Fruit fly (Drosophila melanogaster) whole organism, wandering third instar larva: ENCODE results near the gene CG4080.

Source experiments
- Abd-B ChIP-seq: fragments of >200 bp; optimal IDR thresholded peaks from 2 replicates; lab custom pipeline; 2017; ENCODE audit warnings: missing biosample characterization, missing genetic modification characterization
- CG32264 ChIP-seq: fragments of 200-800 bp; sonication (Bioruptor generic); optimal IDR thresholded peaks from 2 replicates; lab custom pipeline; 2016; ENCODE audit warnings: missing biosample characterization, missing genetic modification characterization
- CG9705 ChIP-seq: fragments of 200-800 bp; sonication (Bioruptor generic); optimal IDR thresholded peaks from 2 replicates; lab custom pipeline; 2018; ENCODE audit warnings: missing biosample characterization, mild to moderate bottlenecking, missing genetic modification characterization
- CrebA ChIP-seq: fragments of 200-800 bp; sonication (Bioruptor generic); optimal IDR thresholded peaks from 2 replicates; lab custom pipeline; 2016; ENCODE audit warnings: missing biosample characterization, mild to moderate bottlenecking, missing genetic modification characterization, borderline replicate concordance
- Dfd ChIP-seq: fragments of >200 bp; optimal IDR thresholded peaks from 2 replicates; lab custom pipeline; 2017; ENCODE audit warnings: missing biosample characterization, missing genetic modification characterization
- Dif ChIP-seq: fragments of 200-275, 200-300 bp; sonication (Bioruptor generic); optimal IDR thresholded peaks from 2 replicates; lab custom pipeline; 2018; ENCODE audit warnings: missing biosample characterization, missing genetic modification characterization; ENCODE audit not compliant: partially characterized antibody
- GATAd ChIP-seq: sonication (Bioruptor generic); optimal IDR thresholded peaks from 2 replicates; lab custom pipeline; 2016; ENCODE audit warnings: missing biosample characterization, missing genetic modification characterization
- HLH106 ChIP-seq: fragments of 200-800 bp; optimal IDR thresholded peaks from 3 replicates; lab custom pipeline; 2019; ENCODE audit warnings: missing biosample characterization, mild to moderate bottlenecking, missing genetic modification characterization, moderate library complexity
- Hnf4 ChIP-seq: fragments of 200-800 bp; sonication (Bioruptor generic); optimal IDR thresholded peaks from 2 replicates; lab custom pipeline; 2016; ENCODE audit warnings: missing biosample characterization, mild to moderate bottlenecking, missing genetic modification characterization
- Hr78 ChIP-seq: fragments of >200 bp; optimal IDR thresholded peaks from 2 replicates; lab custom pipeline; 2017; ENCODE audit warnings: missing biosample characterization, missing genetic modification characterization
- Hr83 ChIP-seq: fragments of 200-300 bp; sonication (Bioruptor generic); optimal IDR thresholded peaks from 2 replicates; lab custom pipeline; 2016; ENCODE audit warnings: missing biosample characterization, mild to moderate bottlenecking, missing genetic modification characterization, moderate library complexity; ENCODE audit not compliant: poor library complexity, severe bottlenecking
- Jra ChIP-seq: sonication (Bioruptor generic); optimal IDR thresholded peaks from 2 replicates; lab custom pipeline; 2016; ENCODE audit warnings: missing biosample characterization, missing genetic modification characterization
- Myc ChIP-seq: fragments of >200 bp; optimal IDR thresholded peaks from 2 replicates; lab custom pipeline; 2017
- OdsH ChIP-seq: fragments of 200-800 bp; sonication (Bioruptor generic); optimal IDR thresholded peaks from 2 replicates; lab custom pipeline; 2016; ENCODE audit warnings: missing biosample characterization, mild to moderate bottlenecking, missing genetic modification characterization
- Rel ChIP-seq, 2 experiments: fragments of 200-800 bp; sonication (Bioruptor generic) in 1 of 2; optimal IDR thresholded peaks; 2 replicates in 1 of 2; 3 replicates in 1 of 2; lab custom pipeline; 2016 to 2019; ENCODE audit warnings: mild to moderate bottlenecking in 2 of 2, missing biosample characterization in 2 of 2, missing genetic modification characterization in 2 of 2, moderate library complexity in 1 of 2
- Sp1 ChIP-seq: fragments of 200-800 bp; sonication (Bioruptor generic); optimal IDR thresholded peaks from 3 replicates; lab custom pipeline; 2019; ENCODE audit warnings: missing biosample characterization, mild to moderate bottlenecking, missing genetic modification characterization, moderate library complexity
- Vsx2 ChIP-seq: fragments of 200-300, 225-300 bp; sonication (Bioruptor generic); optimal IDR thresholded peaks from 2 replicates; lab custom pipeline; 2018; ENCODE audit warnings: missing biosample characterization, missing genetic modification characterization; ENCODE audit not compliant: partially characterized antibody
- br ChIP-seq: fragments of 200-800 bp; sonication (Bioruptor generic); optimal IDR thresholded peaks from 2 replicates; lab custom pipeline; 2016; ENCODE audit warnings: missing biosample characterization, missing genetic modification characterization
- brk ChIP-seq: fragments of 200-800 bp; sonication (Bioruptor generic); optimal IDR thresholded peaks from 2 replicates; lab custom pipeline; 2016; ENCODE audit warnings: missing biosample characterization, mild to moderate bottlenecking, missing genetic modification characterization
- dmrt93B ChIP-seq: fragments of 200-800 bp; sonication (Bioruptor generic); optimal IDR thresholded peaks from 2 replicates; lab custom pipeline; 2018; ENCODE audit warnings: missing biosample characterization, mild to moderate bottlenecking, missing genetic modification characterization
- dsf ChIP-seq: sonication (Bioruptor generic); optimal IDR thresholded peaks from 2 replicates; lab custom pipeline; 2016; ENCODE audit warnings: missing biosample characterization, missing genetic modification characterization, borderline replicate concordance
- ey ChIP-seq: fragments of 200-800 bp; sonication (Bioruptor generic); optimal IDR thresholded peaks from 2 replicates; lab custom pipeline; 2016; ENCODE audit warnings: missing biosample characterization, missing genetic modification characterization
- foxo ChIP-seq, 2 experiments: fragments of 200-800 bp; sonication (Bioruptor generic); optimal IDR thresholded peaks; 2 replicates in 1 of 2; 3 replicates in 1 of 2; lab custom pipeline; 2016 to 2017; ENCODE audit warnings: missing biosample characterization in 2 of 2, missing genetic modification characterization in 2 of 2
- fru ChIP-seq: fragments of 200-800 bp; sonication (Bioruptor generic); optimal IDR thresholded peaks from 3 replicates; lab custom pipeline; 2016; ENCODE audit warnings: missing biosample characterization, mild to moderate bottlenecking, missing genetic modification characterization
- h ChIP-seq: fragments of 200-800 bp; sonication (Bioruptor generic); optimal IDR thresholded peaks from 3 replicates; lab custom pipeline; 2016; ENCODE audit warnings: missing biosample characterization, mild to moderate bottlenecking, missing genetic modification characterization
- jim ChIP-seq: fragments of 175-275, 200-325 bp; sonication (Bioruptor generic); optimal IDR thresholded peaks from 2 replicates; lab custom pipeline; 2016; ENCODE audit warnings: missing biosample characterization, mild to moderate bottlenecking, missing genetic modification characterization
- lola ChIP-seq: fragments of >200 bp; optimal IDR thresholded peaks from 2 replicates; lab custom pipeline; 2017; ENCODE audit warnings: missing biosample characterization, missing genetic modification characterization
- pan ChIP-seq: fragments of >200 bp; optimal IDR thresholded peaks from 2 replicates; lab custom pipeline; 2017
- psq ChIP-seq: fragments of 200-800 bp; sonication (Bioruptor generic); optimal IDR thresholded peaks from 3 replicates; lab custom pipeline; 2017; ENCODE audit warnings: missing biosample characterization, mild to moderate bottlenecking, missing genetic modification characterization, moderate library complexity
- rgr ChIP-seq: fragments of 200-800 bp; sonication (Bioruptor generic); optimal IDR thresholded peaks from 3 replicates; lab custom pipeline; 2016; ENCODE audit warnings: missing biosample characterization, mild to moderate bottlenecking, missing genetic modification characterization
- sage ChIP-seq: fragments of 200-800 bp; sonication (Bioruptor generic); optimal IDR thresholded peaks from 2 replicates; lab custom pipeline; 2016; ENCODE audit warnings: missing biosample characterization, mild to moderate bottlenecking, missing genetic modification characterization
- sv ChIP-seq: fragments of 200-800 bp; sonication (Bioruptor generic); optimal IDR thresholded peaks from 3 replicates; lab custom pipeline; 2016; ENCODE audit warnings: missing biosample characterization, missing genetic modification characterization
- tai ChIP-seq: sonication (Bioruptor generic); optimal IDR thresholded peaks from 2 replicates; lab custom pipeline; 2016; ENCODE audit warnings: missing biosample characterization, missing genetic modification characterization
- usp ChIP-seq: fragments of >200 bp; optimal IDR thresholded peaks from 2 replicates; lab custom pipeline; 2017; ENCODE audit warnings: missing biosample characterization, missing genetic modification characterization
- woc ChIP-seq: sonication (Bioruptor generic); optimal IDR thresholded peaks from 2 replicates; lab custom pipeline; 2016; ENCODE audit warnings: missing biosample characterization, mild to moderate bottlenecking, missing genetic modification characterization

CG4080 gene

DNA sequence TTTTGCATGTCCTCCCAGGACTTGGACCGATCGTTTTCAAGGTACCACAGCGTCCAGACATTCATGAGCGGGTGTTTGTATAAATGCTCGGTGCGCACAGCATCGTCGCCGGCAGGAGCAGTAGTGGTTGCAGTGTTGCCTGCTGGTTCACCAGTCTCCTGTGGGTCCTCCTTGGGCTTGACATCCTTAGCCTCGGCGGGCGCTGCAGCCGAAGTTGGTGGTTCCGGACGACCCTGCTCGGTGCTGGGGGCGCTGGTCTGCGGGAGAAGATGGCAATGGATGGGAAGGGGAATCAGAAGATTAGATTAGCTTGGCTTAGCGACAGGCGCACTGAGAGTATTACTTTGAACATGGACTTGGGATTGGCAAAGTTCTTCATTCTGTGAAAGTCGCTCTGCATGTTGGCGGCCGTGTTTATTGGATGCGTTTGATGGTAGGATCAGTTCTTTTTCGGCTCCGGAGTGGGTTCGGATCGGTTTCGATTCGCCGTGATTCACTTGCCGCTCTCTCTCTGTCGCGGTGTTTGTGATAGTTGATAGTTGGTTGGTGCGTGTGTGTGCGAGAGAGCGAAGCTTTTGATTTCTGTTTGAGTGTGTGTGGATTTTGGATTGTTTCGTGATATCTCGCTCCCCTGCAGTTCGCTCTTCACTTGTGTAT lies 1.8 kb upstream of the CG4080 start:
- TF ChIP-seq brk (no peak), rgr (GFP tag; lab: Kevin White, UChicago) (no peak), br (no peak)

DNA sequence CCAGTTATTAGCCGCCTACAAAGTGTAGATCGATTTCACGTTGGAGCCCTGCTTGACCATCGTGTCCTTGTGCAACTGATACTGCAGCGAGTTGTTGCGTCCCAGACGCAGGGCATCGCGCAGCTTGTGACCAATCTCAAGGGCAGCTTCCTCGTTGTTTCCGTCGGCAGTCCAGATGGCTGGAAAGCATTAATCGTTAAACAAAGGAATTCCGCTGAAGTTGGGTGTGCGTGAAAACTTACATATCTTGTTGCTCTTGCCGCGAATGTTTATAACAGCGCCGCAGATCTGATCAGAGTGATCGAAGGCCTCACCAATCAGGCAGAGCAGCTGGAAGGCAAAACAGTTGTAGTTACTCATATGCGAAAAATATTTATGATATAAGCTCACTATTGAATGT lies 828 bp upstream of the CG4080 start:
- TF ChIP-seq ey (GFP tag; lab: Kevin White, UChicago) (no peak), Jra (GFP tag; lab: Kevin White, UChicago) (no peak), Hr78 (GFP tag; lab: Kevin White, UChicago) (no peak), Hr83 (GFP tag; lab: Kevin White, UChicago) (no peak), br (no peak), brk (no peak), Myc (lab: Kevin White, UChicago) (no peak), CG32264 (GFP tag; lab: Kevin White, UChicago) (no peak), tai (no peak), pan (no peak), dsf (GFP tag; lab: Kevin White, UChicago) (no peak), sage (GFP tag; lab: Kevin White, UChicago) (no peak)

DNA sequence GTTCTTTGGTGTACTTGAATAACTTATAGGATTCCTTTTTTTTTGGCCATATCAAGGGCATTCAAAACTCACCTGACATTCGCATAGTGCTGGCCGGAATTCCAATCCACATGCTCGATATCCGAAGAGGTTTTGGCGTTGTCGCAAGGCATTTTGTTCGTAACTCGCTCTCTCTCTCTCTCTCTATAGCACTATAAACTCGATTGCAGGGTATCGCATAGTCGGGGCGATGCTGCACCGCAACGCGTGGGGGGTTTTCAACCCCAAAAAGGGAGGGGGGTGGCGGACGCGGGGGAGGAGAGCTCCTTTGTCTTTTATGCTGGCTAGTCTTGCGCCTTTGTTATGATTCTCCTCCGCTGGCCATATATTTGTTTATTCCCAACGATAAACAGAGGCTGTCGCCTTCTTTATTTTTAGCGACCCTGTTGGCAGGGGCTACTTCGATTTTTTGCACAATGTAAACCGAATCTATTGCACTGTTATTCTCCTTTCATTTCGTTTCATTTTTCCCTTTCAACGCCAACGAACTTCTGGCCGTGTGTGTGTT lies 519 bp downstream of the CG4080 start:
- TF ChIP-seq foxo (GFP tag; optimal IDR thresholded peaks at IDR 0.05; lab: Kevin White, UChicago) (peak in 1 of 2 experiments; percentile 36), Jra (GFP tag; lab: Kevin White, UChicago) (no peak), rgr (GFP tag; lab: Kevin White, UChicago) (no peak), Abd-B (GFP tag; lab: Kevin White, UChicago) (no peak), brk (no peak), Rel (GFP tag; optimal IDR thresholded peaks at IDR 0.05; lab: Kevin White, UChicago) (no peak), Rel (tag; optimal IDR thresholded peaks at IDR 0.05; lab: Kevin White, UChicago) (peak; percentile 51)

DNA sequence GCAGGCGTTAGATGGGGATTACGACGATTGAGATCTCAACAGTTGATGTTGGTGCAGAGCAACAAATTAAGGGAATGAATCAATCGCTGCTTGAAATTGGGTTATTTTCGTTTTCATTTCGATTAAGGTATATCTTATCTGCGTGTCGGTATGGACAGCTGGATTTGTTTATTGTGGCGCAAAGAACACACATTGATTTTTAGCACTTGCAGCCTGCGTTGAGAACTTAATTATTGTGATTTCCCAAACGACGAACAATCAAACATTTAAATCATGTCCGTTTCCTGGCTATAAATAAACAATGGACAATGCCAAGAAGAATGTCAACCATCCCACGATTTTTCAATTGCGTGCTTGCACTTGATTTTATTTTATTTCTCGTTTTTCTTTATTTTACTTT lies 999 bp downstream of the CG4080 start:
- TF ChIP-seq fru (GFP tag; lab: Kevin White, UChicago) = no peak
- no peak for TF ChIP-seq Dfd (GFP tag; lab: Kevin White, UChicago)
- no peak for TF ChIP-seq h (GFP tag; lab: Kevin White, UChicago)
- peak; percentile 12 for TF ChIP-seq tai
- TF ChIP-seq Sp1 = no peak
- TF ChIP-seq woc (GFP tag; lab: Kevin White, UChicago) = peak; percentile 18
- TF ChIP-seq usp (GFP tag; lab: Kevin White, UChicago) = no peak
- TF ChIP-seq Myc (lab: Kevin White, UChicago) = no peak
- TF ChIP-seq Rel (GFP tag; optimal IDR thresholded peaks at IDR 0.05; lab: Kevin White, UChicago) = no peak
- TF ChIP-seq Rel (tag; optimal IDR thresholded peaks at IDR 0.05; lab: Kevin White, UChicago) = peak; percentile 62
- no peak for TF ChIP-seq lola (GFP tag; lab: Kevin White, UChicago)
- no peak for TF ChIP-seq Abd-B (GFP tag; lab: Kevin White, UChicago)

DNA sequence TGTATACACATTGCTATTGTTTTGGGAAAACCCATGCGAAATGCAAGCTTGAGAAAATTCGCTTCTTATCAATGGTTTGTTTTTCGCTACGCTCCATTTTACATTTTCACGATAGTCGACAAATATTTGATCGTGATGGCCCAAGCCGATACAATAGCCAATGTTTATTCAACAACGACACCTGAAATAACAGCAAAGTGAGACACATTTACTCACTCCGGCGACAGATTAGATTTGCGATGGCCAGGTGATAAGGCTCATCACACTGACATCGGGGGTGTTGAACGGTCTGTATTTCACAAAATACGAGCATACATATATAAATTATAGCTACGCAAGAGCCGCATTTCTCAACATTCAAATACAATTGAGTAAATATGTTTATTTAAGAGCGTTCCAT lies 1.9 kb downstream of the CG4080 start:
- TF ChIP-seq CrebA = no peak
- peak; percentile 55 for TF ChIP-seq OdsH
- TF ChIP-seq Dif (GFP tag; lab: Kevin White, UChicago) = no peak
- peak; percentile 75 for TF ChIP-seq h (GFP tag; lab: Kevin White, UChicago)
- peak in 1 of 2 experiments; percentile 51 for TF ChIP-seq foxo (GFP tag; optimal IDR thresholded peaks at IDR 0.05; lab: Kevin White, UChicago)
- TF ChIP-seq Rel (GFP tag; optimal IDR thresholded peaks at IDR 0.05; lab: Kevin White, UChicago) = peak; percentile 19
- peak; percentile 84 for TF ChIP-seq Rel (tag; optimal IDR thresholded peaks at IDR 0.05; lab: Kevin White, UChicago)
- TF ChIP-seq Hr83 (GFP tag; lab: Kevin White, UChicago) = peak; percentile 97
- TF ChIP-seq dmrt93B (GFP tag; lab: Kevin White, UChicago) = no peak
- no peak for TF ChIP-seq Vsx2 (GFP tag; lab: Kevin White, UChicago)
- peak; percentile 11 for TF ChIP-seq HLH106 (tag; lab: Kevin White, UChicago)
- TF ChIP-seq ey (GFP tag; lab: Kevin White, UChicago) = peak; percentile 20
- TF ChIP-seq Dfd (GFP tag; lab: Kevin White, UChicago) = no peak
- TF ChIP-seq usp (GFP tag; lab: Kevin White, UChicago) = no peak
- TF ChIP-seq rgr (GFP tag; lab: Kevin White, UChicago) = peak; percentile 68
- no peak for TF ChIP-seq Hr78 (GFP tag; lab: Kevin White, UChicago)
- peak; percentile 20 for TF ChIP-seq fru (GFP tag; lab: Kevin White, UChicago)
- no peak for TF ChIP-seq psq (GFP tag; lab: Kevin White, UChicago)
- TF ChIP-seq Jra (GFP tag; lab: Kevin White, UChicago) = peak; percentile 38
- no peak for TF ChIP-seq lola (GFP tag; lab: Kevin White, UChicago)
- no peak for TF ChIP-seq CG9705
- TF ChIP-seq Sp1 = peak; percentile 38
- no peak for TF ChIP-seq jim
- TF ChIP-seq dsf (GFP tag; lab: Kevin White, UChicago) = no peak
- peak; percentile 23 for TF ChIP-seq brk
- peak; percentile 43 for TF ChIP-seq br
- TF ChIP-seq GATAd (GFP tag; lab: Kevin White, UChicago) = peak; percentile 8
- peak; percentile 69 for TF ChIP-seq tai
- no peak for TF ChIP-seq sage (GFP tag; lab: Kevin White, UChicago)
- no peak for TF ChIP-seq woc (GFP tag; lab: Kevin White, UChicago)
- peak; percentile 40 for TF ChIP-seq Hnf4 (GFP tag; lab: Kevin White, UChicago)
- TF ChIP-seq sv (GFP tag; lab: Kevin White, UChicago) = no peak
- TF ChIP-seq pan = no peak
- TF ChIP-seq CG32264 (GFP tag; lab: Kevin White, UChicago) = peak; percentile 46
- TF ChIP-seq Abd-B (GFP tag; lab: Kevin White, UChicago) = no peak
